Worm (Caenorhabditis elegans) whole organism, L1 larva: Measurements from ENCODE around the gene F53C11.1.

Source experiments
- C34B4.2 ChIP-seq: sonication (generic microtip); optimal IDR thresholded peaks from 2 replicates; lab custom pipeline; 2017; ENCODE audit warnings: mild to moderate bottlenecking, missing genetic modification characterization, missing compliant biosample characterization
- alr-1 ChIP-seq: fragments of 200-800 bp; sonication (Bioruptor generic); optimal IDR thresholded peaks from 2 replicates; lab custom pipeline; 2018; ENCODE audit warnings: borderline replicate concordance, mild to moderate bottlenecking, missing genetic modification characterization, missing compliant biosample characterization
- efl-1 ChIP-seq, 4 experiments: fragments of 150-350 bp; optimal IDR thresholded peaks in 3 of 4; peaks in 1 of 4; 1 replicate in 1 of 4; 2 replicates in 3 of 4; lab custom pipeline; 2014; ENCODE audit warnings: missing biosample characterization in 2 of 4, missing genetic modification characterization in 2 of 4, missing genetic modification reagents in 2 of 4
- egl-13 ChIP-seq: sonication (generic microtip); optimal IDR thresholded peaks from 2 replicates; lab custom pipeline; 2016; ENCODE audit warnings: missing genotype, missing genetic modification reagents, missing genetic modification characterization, missing compliant biosample characterization
- fkh-8 ChIP-seq: sonication (generic microtip); optimal IDR thresholded peaks from 2 replicates; lab custom pipeline; 2016; ENCODE audit warnings: mild to moderate bottlenecking, missing genetic modification characterization, missing compliant biosample characterization
- lin-13 ChIP-seq: fragments of 150-350 bp; optimal IDR thresholded peaks from 2 replicates; lab custom pipeline; 2014; ENCODE audit warnings: missing biosample characterization, missing genetic modification reagents, missing genetic modification characterization
- lin-39 ChIP-seq: fragments of 150-350 bp; optimal IDR thresholded peaks from 2 replicates; lab custom pipeline; 2014; ENCODE audit warnings: missing biosample characterization, missing genetic modification reagents, missing genetic modification characterization
- mab-9 ChIP-seq: fragments of 200-800 bp; sonication (Bioruptor generic); IDR thresholded peaks from 2 replicates; pipeline ENCODE4 v1.3.6; 2022; ENCODE audit warnings: missing genetic modification reagents, missing genetic modification characterization, missing compliant biosample characterization
- rnt-1 ChIP-seq: sonication (generic microtip); optimal IDR thresholded peaks from 2 replicates; lab custom pipeline; 2016; ENCODE audit warnings: mild to moderate bottlenecking, missing genetic modification characterization, moderate library complexity, missing compliant biosample characterization
- unc-130 ChIP-seq: fragments of 150-350 bp; optimal IDR thresholded peaks from 2 replicates; lab custom pipeline; 2017; ENCODE audit warnings: missing biosample characterization, missing genetic modification characterization, inconsistent platforms
- ztf-11 ChIP-seq, 2 experiments: sonication (generic microtip); optimal IDR thresholded peaks; 2 replicates each; lab custom pipeline; 2016 to 2017; ENCODE audit warnings: missing genetic modification characterization in 2 of 2, missing biosample characterization in 1 of 2, missing compliant biosample characterization in 1 of 2
- ztf-4 ChIP-seq: fragments of 150-350 bp; optimal IDR thresholded peaks from 2 replicates; lab custom pipeline; 2014; ENCODE audit warnings: missing biosample characterization, missing genetic modification characterization

- TF ChIP-seq unc-130 (tag; lab: Kevin White, UChicago) (no peak), fkh-8 (tag; lab: Kevin White, UChicago) (no peak), lin-39 (tag; lab: Kevin White, UChicago) (no peak), rnt-1 (tag; lab: Kevin White, UChicago) (no peak), efl-1 (optimal IDR thresholded peaks at IDR 0.05; lab: Kevin White, UChicago) (no peak), efl-1 (GFP tag; optimal IDR thresholded peaks at IDR 0.05 in 1 of 2; lab: Kevin White, UChicago) (no peak), mab-9 (GFP tag; lab: Robert Waterston, UW) (no peak), lin-13 (no peak), egl-13 (tag; lab: Kevin White, UChicago) (no peak), ztf-4 (tag; lab: Kevin White, UChicago) (no peak), ztf-11 (tag; optimal IDR thresholded peaks at IDR 0.05; lab: Kevin White, UChicago) (no peak), alr-1 (no peak), C34B4.2 (tag; lab: Kevin White, UChicago) (no peak)
These were observed 39.4 kb upstream of the F53C11.1 start, which contains the start of gene F35E12.6 for ce11 chrV:13736147-13736546.
